Worm (Caenorhabditis elegans): ENCODE measurements around the gene wip-1.

Gene wip-1

ce11 chrIII:5024393-5024964 is 6.0 kb downstream of the wip-1 start, which contains the start of gene pcf-11 (continued):
- TF ChIP-seq sptf-2 (GFP tag; optimal IDR thresholded peaks at IDR 0.05) (no peak), nhr-90 (tag; optimal IDR thresholded peaks at IDR 0.05) (no peak), rcor-1 (GFP tag; IDR thresholded peaks at IDR 0.05) (no peak), ztf-22 (GFP tag; optimal IDR thresholded peaks at IDR 0.05) (no peak), snpc-1.3 (tag; optimal IDR thresholded peaks at IDR 0.05; ENCODE audit: insufficient read depth) (peak; percentile 12), D2030.7 (GFP tag; IDR thresholded peaks at IDR 0.05) (no peak), snpc-3.4 (tag; optimal IDR thresholded peaks at IDR 0.05) (peak; percentile 26), ama-1 (optimal IDR thresholded peaks at IDR 0.05) (no peak), ama-1 (GFP tag; optimal IDR thresholded peaks at IDR 0.05) (no peak), mel-28 (tag; optimal IDR thresholded peaks at IDR 0.05; ENCODE audit: borderline replicate concordance) (no peak), lin-26 (GFP tag; IDR thresholded peaks at IDR 0.05) (no peak), ZK185.1 (tag; optimal IDR thresholded peaks at IDR 0.05; ENCODE audit: poor library complexity, severe bottlenecking) (peak; percentile 5), T26A5.8 (tag; optimal IDR thresholded peaks at IDR 0.05) (no peak), C06A6.2 (GFP tag; conservative IDR thresholded peaks at IDR 0.05) (0 out of 2 replicates have a peak, but pooled peaks have one; percentile 13), zfh-2 (GFP tag; conservative IDR thresholded peaks at IDR 0.05) (peak; percentile 73), ztf-28 (GFP tag; IDR thresholded peaks at IDR 0.05) (no peak), ztf-18 (tag; optimal IDR thresholded peaks at IDR 0.05) (peak; percentile 46), dox-1 (GFP tag; IDR thresholded peaks at IDR 0.05) (no peak), F33H1.4 (GFP tag; IDR thresholded peaks at IDR 0.05) (peak; percentile 73), xnd-1 (tag; optimal IDR thresholded peaks at IDR 0.05) (no peak), ceh-27 (GFP tag; optimal IDR thresholded peaks at IDR 0.05) (no peak), bed-2 (GFP tag; IDR thresholded peaks at IDR 0.05) (no peak), attf-5 (GFP tag; optimal IDR thresholded peaks at IDR 0.05) (peak; percentile 26), lsy-27 (tag; optimal IDR thresholded peaks at IDR 0.05; ENCODE audit: borderline replicate concordance, insufficient read depth) (no peak), madf-10 (tag; optimal IDR thresholded peaks at IDR 0.05) (peak; percentile 14), ztf-6 (GFP tag; IDR thresholded peaks at IDR 0.05) (no peak), dpl-1 (GFP tag; optimal IDR thresholded peaks at IDR 0.05) (no peak), ceh-58 (GFP tag; IDR thresholded peaks at IDR 0.05) (no peak), aptf-3 (GFP tag; IDR thresholded peaks at IDR 0.05) (no peak), nfya-2 (GFP tag; IDR thresholded peaks at IDR 0.05) (no peak), rpc-1 (optimal IDR thresholded peaks at IDR 0.05) (no peak), rpc-1 (tag; optimal IDR thresholded peaks at IDR 0.05) (no peak), F57C9.4 (tag; optimal IDR thresholded peaks at IDR 0.05) (no peak), K11D2.4 (GFP tag; IDR thresholded peaks at IDR 0.05) (no peak), let-607 (tag; optimal IDR thresholded peaks at IDR 0.05) (peak; percentile 33 to 36), B0336.3 (GFP tag; IDR thresholded peaks at IDR 0.05) (no peak), somi-1 (GFP tag; optimal IDR thresholded peaks at IDR 0.05) (no peak), efl-1 (GFP tag; optimal IDR thresholded peaks at IDR 0.05) (no peak), Y79H2A.3 (GFP tag; conservative IDR thresholded peaks at IDR 0.05) (no peak), lag-1 (GFP tag; IDR thresholded peaks at IDR 0.05) (no peak), atf-7 (tag; optimal IDR thresholded peaks at IDR 0.05) (no peak), chd-7 (tag; optimal IDR thresholded peaks at IDR 0.05) (no peak), cebp-2 (GFP tag; IDR thresholded peaks at IDR 0.05) (no peak), nfya-1 (tag; optimal IDR thresholded peaks at IDR 0.05; ENCODE audit: borderline replicate concordance, insufficient read depth) (no peak), Y67H2A.10 (GFP tag; conservative IDR thresholded peaks at IDR 0.05) (no peak), lin-35 (GFP tag; optimal IDR thresholded peaks at IDR 0.05) (peak in 1 of 3 experiments; percentile 58), him-1 (tag; optimal IDR thresholded peaks at IDR 0.05) (no peak), T07F8.4 (tag; optimal IDR thresholded peaks at IDR 0.05) (no peak), unc-62 (GFP tag; optimal IDR thresholded peaks at IDR 0.05) (no peak)
